Fruit fly (Drosophila melanogaster) whole organism, embryonic: ENCODE data around the gene CG7320.

Experiments
- B-H1 ChIP-seq: fragments of 200-800 bp; sonication (Bioruptor generic); IDR thresholded peaks from 3 replicates; pipeline ENCODE4 v1.3.6; 2022; ENCODE audit warnings: missing biosample characterization, missing genetic modification characterization
- Bteb2 ChIP-seq: fragments of 200-800 bp; sonication (Bioruptor generic); optimal IDR thresholded peaks from 2 replicates; lab custom pipeline; 2016; ENCODE audit warnings: missing biosample characterization, missing genetic modification characterization
- CG10209 ChIP-seq: fragments of 200-800 bp; sonication (Bioruptor generic); optimal IDR thresholded peaks from 3 replicates; lab custom pipeline; 2017; ENCODE audit warnings: missing biosample characterization, mild to moderate bottlenecking, missing genetic modification characterization, missing genetic modification reagents
- CG1024 ChIP-seq: fragments of 200-800 bp; sonication (Bioruptor generic); IDR thresholded peaks from 2 replicates; pipeline ENCODE4 v1.3.6; 2022; ENCODE audit warnings: missing biosample characterization, missing genetic modification characterization
- CG10366 ChIP-seq: fragments of 200-800 bp; sonication (Bioruptor generic); IDR thresholded peaks from 2 replicates; pipeline ENCODE4 v1.3.6; 2022; ENCODE audit warnings: missing biosample characterization, missing genetic modification characterization
- CG10431 ChIP-seq: fragments of 200-800 bp; sonication (Bioruptor generic); optimal IDR thresholded peaks from 3 replicates; lab custom pipeline; 2018; ENCODE audit warnings: missing biosample characterization, mild to moderate bottlenecking, missing genetic modification characterization
- CG11093 ChIP-seq: fragments of 200-800 bp; sonication (Bioruptor generic); IDR thresholded peaks from 3 replicates; pipeline ENCODE4 v1.3.6; 2022; ENCODE audit warnings: missing biosample characterization, missing genetic modification characterization
- CG11456 ChIP-seq: fragments of 200-800 bp; sonication (Bioruptor generic); IDR thresholded peaks from 3 replicates; pipeline ENCODE4 v1.3.6; 2022; ENCODE audit warnings: missing biosample characterization, missing genetic modification characterization
- CG14965 ChIP-seq: fragments of 200-800 bp; sonication (Bioruptor generic); optimal IDR thresholded peaks from 2 replicates; lab custom pipeline; 2016; ENCODE audit warnings: missing biosample characterization, missing genetic modification characterization, borderline replicate concordance
- CG1603 ChIP-seq: fragments of 200-800 bp; sonication (Bioruptor generic); optimal IDR thresholded peaks from 2 replicates; lab custom pipeline; 2019; ENCODE audit warnings: missing biosample characterization, mild to moderate bottlenecking, missing genetic modification characterization, moderate library complexity
- CG1647 ChIP-seq: fragments of 200-800 bp; sonication (Bioruptor generic); optimal IDR thresholded peaks from 3 replicates; lab custom pipeline; 2016; ENCODE audit warnings: missing biosample characterization, missing genetic modification characterization
- CG17568 ChIP-seq: fragments of 200-800 bp; sonication (Bioruptor generic); optimal IDR thresholded peaks from 2 replicates; lab custom pipeline; 2018; ENCODE audit warnings: missing biosample characterization, mild to moderate bottlenecking, missing genetic modification characterization, moderate library complexity
- CG33557 ChIP-seq: fragments of 200-800 bp; sonication (Bioruptor generic); optimal IDR thresholded peaks from 2 replicates; lab custom pipeline; 2019; ENCODE audit warnings: missing biosample characterization, mild to moderate bottlenecking, missing genetic modification characterization, moderate library complexity
- CG4730 ChIP-seq: fragments of 200-800 bp; sonication (Bioruptor generic); IDR thresholded peaks from 2 replicates; pipeline ENCODE4 v1.3.6; 2022; ENCODE audit warnings: missing biosample characterization, missing genetic modification characterization
- CG5245 ChIP-seq: fragments of 200-800 bp; sonication (Bioruptor generic); optimal IDR thresholded peaks from 3 replicates; lab custom pipeline; 2016; ENCODE audit warnings: missing biosample characterization, missing genetic modification characterization
- CG6683 ChIP-seq: fragments of 200-800 bp; sonication (Bioruptor generic); optimal IDR thresholded peaks from 2 replicates; lab custom pipeline; 2017; ENCODE audit warnings: missing biosample characterization, mild to moderate bottlenecking, missing genetic modification characterization, missing genetic modification reagents
- CG6765 ChIP-seq: fragments of 200-800 bp; sonication (Bioruptor generic); optimal IDR thresholded peaks from 3 replicates; lab custom pipeline; 2017; ENCODE audit warnings: missing biosample characterization, mild to moderate bottlenecking, missing genetic modification characterization
- CG6813 ChIP-seq: fragments of 200-800 bp; sonication (Bioruptor generic); optimal IDR thresholded peaks from 2 replicates; lab custom pipeline; 2017; ENCODE audit warnings: missing biosample characterization, missing genetic modification characterization, mild to moderate bottlenecking, moderate library complexity, missing genetic modification reagents
- CG7357 ChIP-seq: fragments of 200-800 bp; sonication (Bioruptor generic); IDR thresholded peaks from 3 replicates; pipeline ENCODE4 v1.3.6; 2022; ENCODE audit warnings: missing biosample characterization, missing genetic modification characterization
- CG7928 ChIP-seq: fragments of 200-800 bp; sonication (Bioruptor generic); optimal IDR thresholded peaks from 2 replicates; lab custom pipeline; 2017; ENCODE audit warnings: missing biosample characterization, mild to moderate bottlenecking, missing genetic modification characterization
- CG9437 ChIP-seq: fragments of 200-800 bp; sonication (Bioruptor generic); optimal IDR thresholded peaks from 2 replicates; lab custom pipeline; 2018; ENCODE audit warnings: missing biosample characterization, mild to moderate bottlenecking, missing genetic modification characterization
- CkIIα-i1 ChIP-seq: fragments of 200-800 bp; sonication (Bioruptor generic); IDR thresholded peaks from 2 replicates; pipeline ENCODE4 v1.3.6; 2022; ENCODE audit warnings: missing biosample characterization, missing genetic modification characterization
- D19A ChIP-seq: fragments of 200-800 bp; optimal IDR thresholded peaks from 3 replicates; lab custom pipeline; 2019; ENCODE audit warnings: missing biosample characterization, mild to moderate bottlenecking, missing genetic modification characterization, moderate library complexity
- D19B ChIP-seq: fragments of 200-800 bp; sonication (Bioruptor generic); optimal IDR thresholded peaks from 2 replicates; lab custom pipeline; 2017; ENCODE audit warnings: missing biosample characterization, mild to moderate bottlenecking, missing genetic modification characterization
- Dbx ChIP-seq: fragments of 200-800 bp; sonication (Bioruptor generic); IDR thresholded peaks from 3 replicates; pipeline ENCODE4 v1.3.6; 2022; ENCODE audit warnings: missing biosample characterization, missing genetic modification characterization
- Elba2 ChIP-seq: fragments of 200-800 bp; sonication (Bioruptor generic); optimal IDR thresholded peaks from 3 replicates; lab custom pipeline; 2016; ENCODE audit warnings: missing biosample characterization, missing genetic modification characterization
- HHEX ChIP-seq: fragments of 200-800 bp; sonication (Bioruptor generic); optimal IDR thresholded peaks from 3 replicates; lab custom pipeline; 2017; ENCODE audit warnings: missing biosample characterization, mild to moderate bottlenecking, missing genetic modification characterization, missing genetic modification reagents
- HLHmδ ChIP-seq: fragments of 200-800 bp; sonication (Bioruptor generic); optimal IDR thresholded peaks from 2 replicates; lab custom pipeline; 2018; ENCODE audit warnings: missing biosample characterization, mild to moderate bottlenecking, missing genetic modification characterization, moderate library complexity
- Hey ChIP-seq: fragments of 200-800 bp; sonication (Bioruptor generic); optimal IDR thresholded peaks from 3 replicates; lab custom pipeline; 2018; ENCODE audit warnings: missing biosample characterization, mild to moderate bottlenecking, missing genetic modification characterization
- Lpt ChIP-seq: fragments of >200 bp; optimal IDR thresholded peaks from 2 replicates; lab custom pipeline; 2018; ENCODE audit warnings: missing biosample characterization, missing genetic modification characterization
- Neu2 ChIP-seq: fragments of 200-800 bp; sonication (Bioruptor generic); optimal IDR thresholded peaks from 3 replicates; lab custom pipeline; 2016; ENCODE audit warnings: missing biosample characterization, missing genetic modification characterization, borderline replicate concordance
- Ptx1 ChIP-seq: fragments of 200-800 bp; sonication (Bioruptor generic); IDR thresholded peaks from 2 replicates; pipeline ENCODE4 v1.3.6; 2022; ENCODE audit warnings: missing biosample characterization, missing genetic modification characterization
- Side ChIP-seq: fragments of 200-800 bp; sonication (Bioruptor generic); optimal IDR thresholded peaks from 2 replicates; lab custom pipeline; 2016; ENCODE audit warnings: missing biosample characterization, missing genetic modification characterization
- bsh ChIP-seq, 2 experiments: fragments of 200-800 bp; sonication (Bioruptor generic); optimal IDR thresholded peaks; 2 replicates each; lab custom pipeline; 2017 to 2018; ENCODE audit warnings: mild to moderate bottlenecking in 2 of 2, missing biosample characterization in 2 of 2, missing genetic modification characterization in 2 of 2, moderate library complexity in 1 of 2
- cas ChIP-seq: fragments of 200-800 bp; sonication (Bioruptor generic); IDR thresholded peaks from 2 replicates; pipeline ENCODE4 v1.3.6; 2022; ENCODE audit warnings: missing biosample characterization, missing genetic modification characterization
- dan ChIP-seq: fragments of 200-800 bp; sonication (Bioruptor generic); IDR thresholded peaks from 2 replicates; pipeline ENCODE4 v1.3.6; 2022; ENCODE audit warnings: missing biosample characterization, missing genetic modification characterization
- esg ChIP-seq: fragments of 200-800 bp; sonication (Bioruptor generic); conservative IDR thresholded peaks from 2 replicates; pipeline ENCODE4 v1.3.6; 2022; ENCODE audit warnings: missing biosample characterization, missing genetic modification characterization
- fd102C ChIP-seq: fragments of 200-800 bp; sonication (Bioruptor generic); optimal IDR thresholded peaks from 2 replicates; lab custom pipeline; 2018; ENCODE audit warnings: missing biosample characterization, mild to moderate bottlenecking, missing genetic modification characterization, moderate library complexity
- fd3F ChIP-seq: fragments of 200-800 bp; sonication (Bioruptor generic); optimal IDR thresholded peaks from 2 replicates; lab custom pipeline; 2018; ENCODE audit warnings: missing biosample characterization, mild to moderate bottlenecking, missing genetic modification characterization, moderate library complexity
- gem ChIP-seq: fragments of 200-800 bp; sonication (Bioruptor generic); optimal IDR thresholded peaks from 2 replicates; lab custom pipeline; 2019; ENCODE audit warnings: missing biosample characterization, mild to moderate bottlenecking, missing genetic modification characterization, moderate library complexity
- gro ChIP-seq: fragments of 200-800 bp; sonication (Bioruptor generic); optimal IDR thresholded peaks from 2 replicates; lab custom pipeline; 2016; ENCODE audit warnings: missing biosample characterization, missing genetic modification characterization
- hth ChIP-seq: fragments of >200 bp; optimal IDR thresholded peaks from 2 replicates; lab custom pipeline; 2017; ENCODE audit warnings: inconsistent platforms
- jing ChIP-seq: fragments of 200-800 bp; sonication (Bioruptor generic); optimal IDR thresholded peaks from 2 replicates; lab custom pipeline; 2018; ENCODE audit warnings: missing biosample characterization, mild to moderate bottlenecking, missing genetic modification characterization
- oc ChIP-seq: fragments of 200-800 bp; sonication (Bioruptor generic); optimal IDR thresholded peaks from 2 replicates; lab custom pipeline; 2018; ENCODE audit warnings: missing biosample characterization, mild to moderate bottlenecking, missing genetic modification characterization, moderate library complexity
- onecut ChIP-seq: fragments of 200-800 bp; sonication (Bioruptor generic); IDR thresholded peaks from 2 replicates; pipeline ENCODE4 v1.3.6; 2022; ENCODE audit warnings: missing biosample characterization, missing genetic modification characterization
- phol ChIP-seq: fragments of 200-800 bp; sonication (Bioruptor generic); optimal IDR thresholded peaks from 3 replicates; lab custom pipeline; 2018; ENCODE audit warnings: missing biosample characterization, mild to moderate bottlenecking, missing genetic modification characterization, moderate library complexity
- prd ChIP-seq, 3 experiments: fragments of >200 bp in 2 of 3; fragments of 200-800 bp in 1 of 3; sonication (Bioruptor generic) in 1 of 3; optimal IDR thresholded peaks in 2 of 3; IDR thresholded peaks in 1 of 3; 2 replicates in 2 of 3; 3 replicates in 1 of 3; pipeline versions ENCODE4 v1.3.6 to Lab custom; 2017 to 2022; ENCODE audit warnings: missing biosample characterization in 1 of 3, missing genetic modification characterization in 1 of 3
- psq ChIP-seq: fragments of 200-800 bp; sonication (Bioruptor generic); optimal IDR thresholded peaks from 2 replicates; lab custom pipeline; 2017; ENCODE audit warnings: missing biosample characterization, missing genetic modification characterization
- trem ChIP-seq: fragments of 200-800 bp; optimal IDR thresholded peaks from 3 replicates; lab custom pipeline; 2019; ENCODE audit warnings: missing biosample characterization, mild to moderate bottlenecking, missing genetic modification characterization, moderate library complexity

The CG7320 gene

dm6 chr3L:18239036-18239940 is 38.0 kb downstream of the CG7320 start (continued):
- TF ChIP-seq trem (tag; lab: Kevin White, UChicago) (no peak), Dbx (no peak), D19A (peak; percentile 7), phol (no peak), CG6683 (GFP tag; lab: Kevin White, UChicago) (no peak), dan (GFP tag; lab: Robert Waterston, UW) (no peak), CG10209 (GFP tag; lab: Kevin White, UChicago) (no peak), Lpt (GFP tag; lab: Kevin White, UChicago) (no peak), CG11093 (no peak), prd (optimal IDR thresholded peaks at IDR 0.05; lab: Kevin White, UChicago) (no peak), prd (GFP tag; IDR thresholded peaks at IDR 0.05; lab: Robert Waterston, UW) (no peak), CG1024 (GFP tag; lab: Robert Waterston, UW) (no peak), CG5245 (no peak), Elba2 (GFP tag; lab: Kevin White, UChicago) (no peak), CG11456 (GFP tag; lab: Robert Waterston, UW) (no peak), bsh (GFP tag; optimal IDR thresholded peaks at IDR 0.05; lab: Kevin White, UChicago) (peak in 1 of 2 experiments; percentile 33), hth (no peak), Ptx1 (GFP tag; lab: Robert Waterston, UW) (0 out of 2 replicates have a peak, but pooled peaks have one; percentile 19), CG14965 (GFP tag; lab: Kevin White, UChicago) (no peak), fd102C (GFP tag; lab: Kevin White, UChicago) (no peak), fd3F (GFP tag; lab: Kevin White, UChicago) (no peak), CG6765 (GFP tag; lab: Kevin White, UChicago) (no peak), psq (GFP tag; lab: Kevin White, UChicago) (no peak), Side (GFP tag; lab: Kevin White, UChicago) (no peak), CG7357 (GFP tag; lab: Robert Waterston, UW) (no peak), gro (GFP tag; lab: Kevin White, UChicago) (no peak), D19B (GFP tag; lab: Kevin White, UChicago) (no peak), gem (tag; lab: Kevin White, UChicago) (no peak), CG6813 (GFP tag; lab: Kevin White, UChicago) (no peak), HLHmδ (GFP tag; lab: Kevin White, UChicago) (no peak), CG33557 (GFP tag; lab: Kevin White, UChicago) (no peak), onecut (GFP tag; lab: Robert Waterston, UW) (no peak), CG10366 (GFP tag; lab: Robert Waterston, UW) (no peak), CG7928 (GFP tag; lab: Kevin White, UChicago) (no peak), CG17568 (GFP tag; lab: Kevin White, UChicago) (no peak), Neu2 (GFP tag; lab: Kevin White, UChicago) (no peak), CG1647 (no peak), CG9437 (GFP tag; lab: Kevin White, UChicago) (no peak), cas (GFP tag; lab: Robert Waterston, UW) (no peak), CG4730 (no peak), CG10431 (GFP tag; lab: Kevin White, UChicago) (no peak), jing (GFP tag; lab: Kevin White, UChicago) (no peak), Hey (no peak), CkIIα-i1 (no peak), oc (tag; lab: Kevin White, UChicago) (peak; percentile 12), esg (GFP tag; lab: Robert Waterston, UW) (no peak), Bteb2 (GFP tag; lab: Kevin White, UChicago) (no peak), CG1603 (tag; lab: Kevin White, UChicago) (peak; percentile 5), HHEX (no peak), B-H1 (no peak)
